Worm (Caenorhabditis elegans) whole organism, L4 larva: ENCODE data around the gene srt-70.
"Not testable (repeated sequence)": the region's sequence is repeated elsewhere in the genome, so short reads cannot be mapped to it uniquely, and the experiment has no call there.

ENCODE experiments used
- ZK546.5 ChIP-seq, 2 experiments: sonication (generic microtip); optimal IDR thresholded peaks; 2 replicates each; lab custom pipeline; 2017; ENCODE audit warnings: missing biosample characterization in 2 of 2, missing genetic modification characterization in 2 of 2
- cey-2 ChIP-seq: sonication (generic microtip); optimal IDR thresholded peaks from 3 replicates; lab custom pipeline; 2017; ENCODE audit warnings: missing genetic modification characterization, mild to moderate bottlenecking, missing compliant biosample characterization, antibody characterized with exemption, borderline replicate concordance; ENCODE audit not compliant: insufficient read depth
- daf-12 ChIP-seq: fragments of 150-350 bp; optimal IDR thresholded peaks from 2 replicates; lab custom pipeline; 2014; ENCODE audit warnings: missing biosample characterization, missing genetic modification reagents, missing genetic modification characterization
- madf-9 ChIP-seq: fragments of 200-800 bp; sonication (Bioruptor generic); conservative IDR thresholded peaks from 2 replicates; pipeline ENCODE4 v1.3.6; 2022; ENCODE audit warnings: missing genetic modification reagents, missing genetic modification characterization, missing compliant biosample characterization
- mxl-2 ChIP-seq: fragments of 200-800 bp; sonication (Bioruptor generic); conservative IDR thresholded peaks from 2 replicates; pipeline ENCODE4 v1.3.6; 2022; ENCODE audit warnings: missing genetic modification reagents, missing genetic modification characterization, missing compliant biosample characterization

ce11 chrV:5284270-5284980 lies 25.1 kb upstream of the srt-70 start:
- TF ChIP-seq ZK546.5 (tag; optimal IDR thresholded peaks at IDR 0.05; lab: Kevin White, UChicago); daf-12; cey-2 (tag; lab: Kevin White, UChicago); mxl-2; madf-9 (GFP tag; lab: Robert Waterston, UW): not testable (repeated sequence)
